Fruit fly (Drosophila melanogaster) whole organism, embryonic: ENCODE data around the gene PPP4R2r.

Source experiments
- Abd-B ChIP-seq: fragments of 200-800 bp; sonication (Bioruptor generic); optimal IDR thresholded peaks from 2 replicates; lab custom pipeline; 2018; ENCODE audit warnings: missing biosample characterization, mild to moderate bottlenecking, missing genetic modification characterization, moderate library complexity
- BEAF-32 ChIP-seq: fragments of 200-800 bp; sonication (Bioruptor generic); optimal IDR thresholded peaks from 3 replicates; lab custom pipeline; 2017; ENCODE audit warnings: missing biosample characterization, missing genetic modification characterization, mild to moderate bottlenecking, moderate library complexity, missing genetic modification reagents
- Bdp1 ChIP-seq: fragments of 200-800 bp; sonication (Bioruptor generic); optimal IDR thresholded peaks from 3 replicates; lab custom pipeline; 2016; ENCODE audit warnings: missing biosample characterization, missing genetic modification characterization
- CG10274 ChIP-seq: fragments of 200-800 bp; sonication (Bioruptor generic); optimal IDR thresholded peaks from 3 replicates; lab custom pipeline; 2017; ENCODE audit warnings: missing biosample characterization, mild to moderate bottlenecking, missing genetic modification characterization
- CG10654 ChIP-seq: fragments of 200-800 bp; sonication (Bioruptor generic); optimal IDR thresholded peaks from 2 replicates; lab custom pipeline; 2016; ENCODE audit warnings: missing biosample characterization, missing genetic modification characterization
- CG13424 ChIP-seq: fragments of 200-800 bp; sonication (Bioruptor generic); optimal IDR thresholded peaks from 2 replicates; lab custom pipeline; 2019; ENCODE audit warnings: missing biosample characterization, mild to moderate bottlenecking, missing genetic modification characterization, moderate library complexity
- CG14441 ChIP-seq: fragments of 200-800 bp; sonication (Bioruptor generic); IDR thresholded peaks from 2 replicates; pipeline ENCODE4 v1.3.6; 2022; ENCODE audit warnings: missing biosample characterization, missing genetic modification characterization
- CG17361 ChIP-seq: fragments of 200-800 bp; sonication (Bioruptor generic); IDR thresholded peaks from 3 replicates; pipeline ENCODE4 v1.3.6; 2022; ENCODE audit warnings: missing biosample characterization, missing genetic modification characterization
- CG18011 ChIP-seq: fragments of 200-800 bp; sonication (Bioruptor generic); optimal IDR thresholded peaks from 2 replicates; lab custom pipeline; 2017; ENCODE audit warnings: missing biosample characterization, missing genetic modification characterization, mild to moderate bottlenecking, moderate library complexity, missing genotype
- CG2120 ChIP-seq: fragments of 200-800 bp; sonication (Bioruptor generic); optimal IDR thresholded peaks from 3 replicates; lab custom pipeline; 2016; ENCODE audit warnings: missing biosample characterization, missing genetic modification characterization
- CG2129 ChIP-seq: fragments of 200-800 bp; sonication (Bioruptor generic); IDR thresholded peaks from 2 replicates; pipeline ENCODE4 v1.3.6; 2022; ENCODE audit warnings: missing biosample characterization, missing genetic modification characterization; ENCODE audit not compliant: partially characterized antibody
- CG2875 ChIP-seq: fragments of 200-800 bp; sonication (Bioruptor generic); optimal IDR thresholded peaks from 2 replicates; lab custom pipeline; 2017; ENCODE audit warnings: missing biosample characterization, mild to moderate bottlenecking, missing genetic modification characterization, missing genetic modification reagents
- CG34376 ChIP-seq: fragments of 200-800 bp; sonication (Bioruptor generic); optimal IDR thresholded peaks from 2 replicates; lab custom pipeline; 2018; ENCODE audit warnings: missing biosample characterization, mild to moderate bottlenecking, missing genetic modification characterization
- CG3847 ChIP-seq: fragments of 200-800 bp; sonication (Bioruptor generic); IDR thresholded peaks from 2 replicates; pipeline ENCODE4 v1.3.6; 2022; ENCODE audit warnings: missing biosample characterization, missing genetic modification characterization
- CG4360 ChIP-seq: fragments of 200-800 bp; sonication (Bioruptor generic); IDR thresholded peaks from 2 replicates; pipeline ENCODE4 v1.3.6; 2022; ENCODE audit warnings: missing biosample characterization, missing genetic modification characterization
- CG4820 ChIP-seq: fragments of 200-800 bp; sonication (Bioruptor generic); optimal IDR thresholded peaks from 3 replicates; lab custom pipeline; 2016; ENCODE audit warnings: missing biosample characterization, missing genetic modification characterization
- CG6654 ChIP-seq: fragments of 200-800 bp; sonication (Bioruptor generic); optimal IDR thresholded peaks from 2 replicates; lab custom pipeline; 2017; ENCODE audit warnings: missing biosample characterization, mild to moderate bottlenecking, missing genetic modification characterization
- CG6683 ChIP-seq: fragments of 200-800 bp; sonication (Bioruptor generic); optimal IDR thresholded peaks from 2 replicates; lab custom pipeline; 2017; ENCODE audit warnings: missing biosample characterization, mild to moderate bottlenecking, missing genetic modification characterization, missing genetic modification reagents
- CG7745 ChIP-seq: fragments of 200-800 bp; sonication (Bioruptor generic); optimal IDR thresholded peaks from 2 replicates; lab custom pipeline; 2018; ENCODE audit warnings: missing biosample characterization, mild to moderate bottlenecking, missing genetic modification characterization, moderate library complexity
- CG9727 ChIP-seq: fragments of 200-800 bp; sonication (Bioruptor generic); optimal IDR thresholded peaks from 3 replicates; lab custom pipeline; 2017; ENCODE audit warnings: missing biosample characterization, mild to moderate bottlenecking, missing genetic modification characterization
- Chrac-16 ChIP-seq: fragments of 200-800 bp; sonication (Bioruptor generic); optimal IDR thresholded peaks from 3 replicates; lab custom pipeline; 2016; ENCODE audit warnings: missing biosample characterization, missing genetic modification characterization
- Eip74EF ChIP-seq, 2 experiments: fragments of 200-800 bp in 1 of 2; fragments of >200 bp in 1 of 2; sonication (Bioruptor generic) in 1 of 2; optimal IDR thresholded peaks; 2 replicates each; lab custom pipeline; 2017 to 2019; ENCODE audit warnings: missing biosample characterization in 2 of 2, missing genetic modification characterization in 2 of 2, mild to moderate bottlenecking in 1 of 2, moderate library complexity in 1 of 2
- Elba2 ChIP-seq: fragments of 200-800 bp; sonication (Bioruptor generic); optimal IDR thresholded peaks from 3 replicates; lab custom pipeline; 2016; ENCODE audit warnings: missing biosample characterization, missing genetic modification characterization
- Ets65A ChIP-seq: fragments of 200-800 bp; sonication (Bioruptor generic); peaks from one replicate; lab custom pipeline; 2016; ENCODE audit warnings: missing biosample characterization, missing genetic modification characterization
- Fer3 ChIP-seq: fragments of 200-800 bp; sonication (Bioruptor generic); optimal IDR thresholded peaks from 2 replicates; lab custom pipeline; 2018; ENCODE audit warnings: missing biosample characterization, mild to moderate bottlenecking, missing genetic modification characterization, moderate library complexity
- H15 ChIP-seq: fragments of 200-800 bp; sonication (Bioruptor generic); IDR thresholded peaks from 3 replicates; pipeline ENCODE4 v1.3.6; 2022; ENCODE audit warnings: missing biosample characterization, missing genetic modification characterization
- H2.0 ChIP-seq: fragments of 200-800 bp; sonication (Bioruptor generic); IDR thresholded peaks from 2 replicates; pipeline ENCODE4 v1.3.6; 2022; ENCODE audit warnings: missing biosample characterization, missing genetic modification characterization
- HLHmδ ChIP-seq: fragments of 200-800 bp; sonication (Bioruptor generic); optimal IDR thresholded peaks from 2 replicates; lab custom pipeline; 2018; ENCODE audit warnings: missing biosample characterization, mild to moderate bottlenecking, missing genetic modification characterization, moderate library complexity
- Hr78 ChIP-seq, 2 experiments: fragments of 200-800 bp in 1 of 2; fragments of >200 bp in 1 of 2; sonication (Bioruptor generic) in 1 of 2; optimal IDR thresholded peaks; 2 replicates each; lab custom pipeline; 2017 to 2019; ENCODE audit warnings: missing biosample characterization in 2 of 2, missing genetic modification characterization in 2 of 2, mild to moderate bottlenecking in 1 of 2, moderate library complexity in 1 of 2
- Lpt ChIP-seq: fragments of >200 bp; optimal IDR thresholded peaks from 2 replicates; lab custom pipeline; 2018; ENCODE audit warnings: missing biosample characterization, missing genetic modification characterization
- NC2β ChIP-seq: fragments of 200-800 bp; sonication (Bioruptor generic); optimal IDR thresholded peaks from 2 replicates; lab custom pipeline; 2016; ENCODE audit warnings: missing biosample characterization, missing genetic modification characterization
- Sox102F ChIP-seq: fragments of 200-800 bp; sonication (Bioruptor generic); optimal IDR thresholded peaks from 2 replicates; lab custom pipeline; 2018; ENCODE audit warnings: missing biosample characterization, mild to moderate bottlenecking, missing genetic modification characterization, moderate library complexity
- Sry-δ ChIP-seq: fragments of 200-800 bp; sonication (Bioruptor generic); optimal IDR thresholded peaks from 2 replicates; lab custom pipeline; 2016; ENCODE audit warnings: missing biosample characterization, missing genetic modification characterization
- corto ChIP-seq: fragments of 200-800 bp; sonication (Bioruptor generic); optimal IDR thresholded peaks from 2 replicates; lab custom pipeline; 2016; ENCODE audit warnings: missing biosample characterization, mild to moderate bottlenecking, missing genetic modification characterization, moderate library complexity
- crc ChIP-seq: fragments of 200-800 bp; sonication (Bioruptor generic); optimal IDR thresholded peaks from 2 replicates; lab custom pipeline; 2016; ENCODE audit warnings: missing biosample characterization, missing genetic modification characterization
- disco-r ChIP-seq: fragments of 200-800 bp; sonication (Bioruptor generic); optimal IDR thresholded peaks from 2 replicates; lab custom pipeline; 2016; ENCODE audit warnings: missing biosample characterization, missing genetic modification characterization
- en ChIP-seq: fragments of 200-800 bp; sonication (Bioruptor generic); optimal IDR thresholded peaks from 2 replicates; lab custom pipeline; 2016; ENCODE audit warnings: missing biosample characterization, missing genetic modification characterization
- fd102C ChIP-seq: fragments of 200-800 bp; sonication (Bioruptor generic); optimal IDR thresholded peaks from 2 replicates; lab custom pipeline; 2018; ENCODE audit warnings: missing biosample characterization, mild to moderate bottlenecking, missing genetic modification characterization, moderate library complexity
- grau ChIP-seq: fragments of 200-800 bp; optimal IDR thresholded peaks from 3 replicates; lab custom pipeline; 2019; ENCODE audit warnings: missing biosample characterization, mild to moderate bottlenecking, missing genetic modification characterization, moderate library complexity
- h ChIP-seq: fragments of >200 bp; optimal IDR thresholded peaks from 2 replicates; lab custom pipeline; 2017
- hkb ChIP-seq, 2 experiments: fragments of 200-800 bp in 1 of 2; fragments of >200 bp in 1 of 2; sonication (Bioruptor generic) in 1 of 2; IDR thresholded peaks in 1 of 2; optimal IDR thresholded peaks in 1 of 2; 2 replicates each; pipeline versions ENCODE4 v1.3.6 to Lab custom; 2017 to 2022; ENCODE audit warnings: missing biosample characterization in 1 of 2, missing genetic modification characterization in 1 of 2
- mam ChIP-seq: fragments of 200-800 bp; sonication (Bioruptor generic); optimal IDR thresholded peaks from 3 replicates; lab custom pipeline; 2016; ENCODE audit warnings: missing biosample characterization, missing genetic modification characterization
- nau ChIP-seq: fragments of 200-800 bp; sonication (Bioruptor generic); optimal IDR thresholded peaks from 3 replicates; lab custom pipeline; 2017; ENCODE audit warnings: missing biosample characterization, mild to moderate bottlenecking, missing genetic modification characterization, missing genetic modification reagents
- salm ChIP-seq: fragments of 200-800 bp; sonication (Bioruptor generic); optimal IDR thresholded peaks from 2 replicates; lab custom pipeline; 2018; ENCODE audit warnings: missing biosample characterization, mild to moderate bottlenecking, missing genetic modification characterization
- sd ChIP-seq: fragments of 200-800 bp; sonication (Bioruptor generic); optimal IDR thresholded peaks from 3 replicates; lab custom pipeline; 2018; ENCODE audit warnings: missing biosample characterization, mild to moderate bottlenecking, missing genetic modification characterization, moderate library complexity
- sens ChIP-seq: fragments of 200-800 bp; sonication (Bioruptor generic); peaks from one replicate; lab custom pipeline; 2016; ENCODE audit warnings: missing biosample characterization, missing genetic modification characterization
- tll ChIP-seq, 2 experiments: fragments of 200-800 bp in 1 of 2; fragments of >200 bp in 1 of 2; sonication (Bioruptor generic) in 1 of 2; optimal IDR thresholded peaks; 2 replicates each; lab custom pipeline; 2017 to 2019; ENCODE audit warnings: missing biosample characterization in 2 of 2, missing genetic modification characterization in 2 of 2, mild to moderate bottlenecking in 1 of 2, moderate library complexity in 1 of 2
- ttk ChIP-seq: fragments of 200-800 bp; sonication (Bioruptor generic); IDR thresholded peaks from 2 replicates; pipeline ENCODE4 v2.1.2; 2022; ENCODE audit warnings: missing biosample characterization, missing genetic modification characterization
- tx ChIP-seq: fragments of 200-800 bp; sonication (Bioruptor generic); optimal IDR thresholded peaks from 2 replicates; lab custom pipeline; 2016; ENCODE audit warnings: missing biosample characterization, missing genetic modification characterization

PPP4R2r gene

dm6 chrX:10460506-10461114 lies 18.0 kb upstream of the PPP4R2r start, which contains the start of gene Neb-cGP (continued):
- TF ChIP-seq CG34376 (GFP tag; lab: Kevin White, UChicago), result peak; percentile 54
- TF ChIP-seq CG3847 (GFP tag; lab: Robert Waterston, UW), result peak; percentile 95
- TF ChIP-seq BEAF-32, result peak; percentile 92
- no peak for TF ChIP-seq sd (tag; lab: Kevin White, UChicago)
- TF ChIP-seq H2.0, result 0 out of 2 replicates have a peak, but pooled peaks have one; percentile 17
- TF ChIP-seq HLHmδ (GFP tag; lab: Kevin White, UChicago), result peak; percentile 50
- TF ChIP-seq CG6683, result peak; percentile 16
- peak; percentile 79 for TF ChIP-seq Sry-δ
- TF ChIP-seq CG10654 (GFP tag; lab: Kevin White, UChicago), result peak; percentile 60
- TF ChIP-seq Eip74EF (GFP tag; optimal IDR thresholded peaks at IDR 0.05; lab: Kevin White, UChicago), result no peak
- TF ChIP-seq Chrac-16 (GFP tag; lab: Kevin White, UChicago), result peak; percentile 61
- no peak for TF ChIP-seq Elba2 (GFP tag; lab: Kevin White, UChicago)
- no peak for TF ChIP-seq Sox102F
- TF ChIP-seq Abd-B (GFP tag; lab: Kevin White, UChicago), result no peak
- TF ChIP-seq CG17361 (GFP tag; lab: Robert Waterston, UW), result peak; percentile 41; the same call in 2 of the 3 replicates
- TF ChIP-seq Hr78 (GFP tag; optimal IDR thresholded peaks at IDR 0.05; lab: Kevin White, UChicago), result no peak
- TF ChIP-seq salm (tag; lab: Kevin White, UChicago), result peak; percentile 24
- TF ChIP-seq Ets65A (GFP tag; lab: Kevin White, UChicago), result peak; percentile 96
- peak; percentile 39 for TF ChIP-seq Fer3 (tag; lab: Kevin White, UChicago)
- no peak for TF ChIP-seq disco-r (GFP tag; lab: Kevin White, UChicago)
- peak; percentile 60 for TF ChIP-seq Bdp1 (GFP tag; lab: Kevin White, UChicago)
- no peak for TF ChIP-seq en (GFP tag; lab: Kevin White, UChicago)
- TF ChIP-seq CG4360, result no peak
- no peak for TF ChIP-seq CG6654 (GFP tag; lab: Kevin White, UChicago)
- no peak for TF ChIP-seq tll (GFP tag; optimal IDR thresholded peaks at IDR 0.05; lab: Kevin White, UChicago)
- TF ChIP-seq tx (GFP tag; lab: Kevin White, UChicago), result peak; percentile 16
- no peak for TF ChIP-seq h (lab: Kevin White, UChicago)
- no peak for TF ChIP-seq CG10274
- TF ChIP-seq CG2875 (GFP tag; lab: Kevin White, UChicago), result peak; percentile 19
- peak; percentile 46 for TF ChIP-seq CG13424 (tag; lab: Kevin White, UChicago)
- no peak for TF ChIP-seq fd102C
- peak; percentile 22 for TF ChIP-seq CG18011 (GFP tag; lab: Kevin White, UChicago)
- peak; percentile 61 for TF ChIP-seq NC2β (GFP tag; lab: Kevin White, UChicago)
- 0 out of 2 replicates have a peak, but pooled peaks have one; percentile 7 for TF ChIP-seq CG14441 (GFP tag; lab: Robert Waterston, UW)
- TF ChIP-seq Lpt (GFP tag; lab: Kevin White, UChicago), result no peak
- TF ChIP-seq CG2129 (GFP tag; lab: Robert Waterston, UW), result peak; percentile 78
- no peak for TF ChIP-seq corto
- TF ChIP-seq grau (tag; lab: Kevin White, UChicago), result peak; percentile 60
- no peak for TF ChIP-seq nau (GFP tag; lab: Kevin White, UChicago)
- peak; percentile 84 for TF ChIP-seq CG2120
- no peak for TF ChIP-seq ttk (GFP tag; lab: Robert Waterston, UW)
- TF ChIP-seq hkb (optimal IDR thresholded peaks at IDR 0.05; lab: Kevin White, UChicago), result no peak
- peak; percentile 52; the same call in 1 of the 2 replicates for TF ChIP-seq hkb (GFP tag; IDR thresholded peaks at IDR 0.05; lab: Robert Waterston, UW)
- peak; percentile 80 for TF ChIP-seq mam (GFP tag; lab: Kevin White, UChicago)
- no peak for TF ChIP-seq CG7745
- no peak; the same call in 2 of the 3 replicates for TF ChIP-seq H15 (GFP tag; lab: Robert Waterston, UW)
- peak; percentile 86 for TF ChIP-seq sens (GFP tag; lab: Kevin White, UChicago)
- TF ChIP-seq CG9727 (GFP tag; lab: Kevin White, UChicago), result no peak
- peak; percentile 34 for TF ChIP-seq CG4820
- no peak for TF ChIP-seq crc (GFP tag; lab: Kevin White, UChicago)
